Worm (Caenorhabditis elegans) whole organism, early embryonic: ENCODE measurements around the gene clec-160.
A peak's percentile ranks its signal among the peaks of the same experiment; 100 is the strongest.

Experiments used
- F13C5.2 ChIP-seq: sonication (generic microtip); optimal IDR thresholded peaks from 2 replicates; lab custom pipeline; 2017; ENCODE audit warnings: mild to moderate bottlenecking, missing genetic modification characterization, inconsistent platforms, missing compliant biosample characterization
- ama-1 ChIP-seq: fragments of 150-350 bp; optimal IDR thresholded peaks from 2 replicates; lab custom pipeline; 2014
- ets-7 ChIP-seq: sonication (generic microtip); optimal IDR thresholded peaks from 2 replicates; lab custom pipeline; 2016; ENCODE audit warnings: missing genotype, missing genetic modification characterization, missing compliant biosample characterization
- flt-1 ChIP-seq: fragments of 200-800 bp; sonication (Bioruptor generic); IDR thresholded peaks from 2 replicates; pipeline ENCODE4 v1.3.6; 2022; ENCODE audit warnings: missing genetic modification characterization, missing compliant biosample characterization
- tbx-11 ChIP-seq: fragments of 200-800 bp; sonication (Bioruptor generic); IDR thresholded peaks from 2 replicates; pipeline ENCODE4 v1.3.6; 2022; ENCODE audit warnings: missing genetic modification characterization, missing compliant biosample characterization

DNA sequence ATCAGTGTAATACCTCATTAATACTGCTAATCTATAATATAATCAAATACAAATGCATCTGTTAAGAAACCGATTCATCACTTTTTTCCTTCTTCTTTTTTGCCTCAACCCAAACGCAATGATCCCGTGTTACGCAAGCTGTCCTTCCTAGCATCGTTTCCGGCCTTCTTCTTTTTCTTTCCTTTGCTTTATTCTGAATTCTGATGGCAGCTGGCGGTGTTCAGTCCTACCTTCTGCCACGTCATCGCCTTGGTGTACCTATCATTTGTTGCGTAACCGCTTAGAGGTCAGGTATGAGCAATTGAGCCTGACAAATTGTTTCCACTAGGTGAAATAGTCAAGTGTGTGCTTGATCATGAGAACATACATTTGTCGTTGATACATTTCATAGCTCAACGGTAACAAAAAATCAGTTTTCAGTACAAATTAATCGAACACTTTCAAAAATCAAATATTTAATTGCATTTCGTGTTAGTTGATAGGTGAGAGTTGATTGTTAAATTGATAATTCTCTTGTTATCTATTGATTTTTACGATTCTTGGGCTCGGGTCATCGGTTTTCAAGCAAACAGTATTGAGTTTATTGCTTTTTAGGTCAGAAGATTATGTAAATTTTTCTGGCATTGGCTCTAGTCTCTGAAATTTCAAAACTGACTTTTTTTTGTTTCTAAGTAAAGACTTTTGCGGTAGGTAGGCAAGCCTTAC lies 22.6 kb upstream of the clec-160 start:
- no peak for TF ChIP-seq ama-1 (lab: Kevin White, UChicago)
- peak; percentile 95 for TF ChIP-seq ets-7 (tag; lab: Kevin White, UChicago)
- no peak for TF ChIP-seq F13C5.2 (tag; lab: Kevin White, UChicago)
- TF ChIP-seq tbx-11 (GFP tag; lab: Robert Waterston, UW) = no peak
- TF ChIP-seq flt-1 (GFP tag; lab: Robert Waterston, UW) = no peak
